Worm (Caenorhabditis elegans) whole organism, L3 larva: Measurements from ENCODE around the gene Y75B8A.23.

ENCODE experiments used
- lin-15B ChIP-seq: fragments of 150-350 bp; optimal IDR thresholded peaks from 2 replicates; lab custom pipeline; 2014; ENCODE audit warnings: missing biosample characterization, missing genetic modification characterization
- nfya-1 ChIP-seq: sonication (generic microtip); optimal IDR thresholded peaks from 2 replicates; lab custom pipeline; 2017; ENCODE audit warnings: missing genetic modification characterization, mild to moderate bottlenecking, missing compliant biosample characterization, antibody characterized with exemption, moderate library complexity; ENCODE audit not compliant: insufficient read depth
- nhr-76 ChIP-seq: fragments of 150-350 bp; sonication (generic microtip); optimal IDR thresholded peaks from 5 replicates; lab custom pipeline; 2014; ENCODE audit warnings: missing biosample characterization, missing genetic modification characterization
- nhr-77 ChIP-seq: fragments of 150-350 bp; optimal IDR thresholded peaks from 2 replicates; lab custom pipeline; 2014; ENCODE audit warnings: missing biosample characterization, missing genetic modification characterization
- pqm-1 ChIP-seq: fragments of 150-350 bp; optimal IDR thresholded peaks from 2 replicates; lab custom pipeline; 2017; ENCODE audit warnings: missing biosample characterization, missing genetic modification characterization, inconsistent platforms
- unc-39 ChIP-seq: sonication (generic microtip); optimal IDR thresholded peaks from 4 replicates; lab custom pipeline; 2017; ENCODE audit warnings: missing biosample characterization, missing genetic modification characterization
- unc-62 ChIP-seq: fragments of 150-350 bp; sonication (generic microtip); optimal IDR thresholded peaks from 4 replicates; lab custom pipeline; 2014; ENCODE audit warnings: missing biosample characterization, missing genetic modification reagents, missing genetic modification characterization

ce11 chrIII:12218078-12218477, 32.4 kb upstream of the Y75B8A.23 start:
- TF ChIP-seq nfya-1 (tag; lab: Kevin White, UChicago) (no peak), nhr-77 (no peak), nhr-76 (tag; lab: Kevin White, UChicago) (no peak), pqm-1 (tag; lab: Kevin White, UChicago) (no peak), unc-39 (tag; lab: Kevin White, UChicago) (no peak), lin-15B (no peak), unc-62 (GFP tag; lab: Kevin White, UChicago) (no peak)
